Worm (Caenorhabditis elegans) whole organism, L1 larva: ENCODE data around the gene rpb-4.

Experiments used
- Y116A8C.19 ChIP-seq: sonication (generic microtip); optimal IDR thresholded peaks from 2 replicates; lab custom pipeline; 2016; ENCODE audit warnings: missing compliant biosample characterization, missing genetic modification characterization, borderline replicate concordance
- dsc-1 ChIP-seq: sonication (generic microtip); optimal IDR thresholded peaks from 2 replicates; lab custom pipeline; 2016; ENCODE audit warnings: mild to moderate bottlenecking, missing genetic modification characterization, missing compliant biosample characterization
- egl-27 ChIP-seq, 2 experiments: fragments of 150-350 bp in 1 of 2; sonication (generic microtip); optimal IDR thresholded peaks; 3 replicates each; lab custom pipeline; 2017 to 2018; ENCODE audit warnings: missing biosample characterization in 2 of 2, missing genetic modification characterization in 2 of 2, missing genetic modification reagents in 2 of 2
- fos-1 ChIP-seq: fragments of 150-350 bp; optimal IDR thresholded peaks from 2 replicates; lab custom pipeline; 2014; ENCODE audit warnings: missing biosample characterization, missing genetic modification characterization
- hlh-4 ChIP-seq: sonication (generic microtip); optimal IDR thresholded peaks from 2 replicates; lab custom pipeline; 2016; ENCODE audit warnings: mild to moderate bottlenecking, missing genetic modification characterization, missing compliant biosample characterization
- isw-1 ChIP-seq: fragments of 200-800 bp; sonication (Bioruptor generic); IDR thresholded peaks from 2 replicates; pipeline ENCODE4 v1.3.6; 2022; ENCODE audit warnings: missing genetic modification characterization, missing compliant biosample characterization
- nhr-28 ChIP-seq: fragments of 150-350 bp; optimal IDR thresholded peaks from 2 replicates; lab custom pipeline; 2014; ENCODE audit warnings: missing biosample characterization, missing genetic modification characterization
- snpc-4 ChIP-seq: fragments of 150-350 bp; optimal IDR thresholded peaks from 2 replicates; lab custom pipeline; 2014; ENCODE audit warnings: missing biosample characterization, missing genetic modification characterization
- unc-62 ChIP-seq: fragments of 150-350 bp; optimal IDR thresholded peaks from 2 replicates; lab custom pipeline; 2014; ENCODE audit warnings: missing biosample characterization, missing genetic modification reagents, missing genetic modification characterization
- ztf-4 ChIP-seq: fragments of 150-350 bp; optimal IDR thresholded peaks from 2 replicates; lab custom pipeline; 2014; ENCODE audit warnings: missing biosample characterization, missing genetic modification characterization

- TF ChIP-seq unc-62 (GFP tag; lab: Kevin White, UChicago): no peak
- no peak for TF ChIP-seq fos-1
- TF ChIP-seq isw-1 (GFP tag; lab: Robert Waterston, UW): peak; percentile 50
- TF ChIP-seq snpc-4 (tag; lab: Kevin White, UChicago): no peak
- peak; percentile 38 for TF ChIP-seq dsc-1 (tag; lab: Kevin White, UChicago)
- no peak for TF ChIP-seq Y116A8C.19
- TF ChIP-seq nhr-28 (tag; lab: Kevin White, UChicago): no peak
- no peak for TF ChIP-seq hlh-4
- peak in 1 of 2 experiments; percentile 3 for TF ChIP-seq egl-27 (tag; optimal IDR thresholded peaks at IDR 0.05; lab: Kevin White, UChicago)
- TF ChIP-seq ztf-4 (tag; lab: Kevin White, UChicago): peak; percentile 50
These were observed 47.3 kb upstream of the rpb-4 start for ce11 chrII:7326997-7327396.
